Worm (Caenorhabditis elegans): ENCODE measurements around the gene tomm-40.

- TF ChIP-seq nhr-25 (tag; optimal IDR thresholded peaks at IDR 0.05) (no peak), tbx-2 (tag; optimal IDR thresholded peaks at IDR 0.05) (no peak), ZK546.5 (tag; optimal IDR thresholded peaks at IDR 0.05) (no peak), unc-62 (GFP tag; optimal IDR thresholded peaks at IDR 0.05) (no peak), ceh-16 (tag; optimal IDR thresholded peaks at IDR 0.05) (no peak)
These were observed 48.3 kb upstream of the tomm-40 start for ce11 chrII:9021625-9022024.

All from whole organism, L3 larva.